Fruit fly (Drosophila melanogaster) whole organism, adult: ENCODE measurements around the gene Jwa.
A peak's percentile ranks its signal among the peaks of the same experiment; 100 is the strongest.

Experiments used
- CG11617 ChIP-seq: fragments of 200-800 bp; sonication (Bioruptor generic); optimal IDR thresholded peaks from 2 replicates; lab custom pipeline; 2017; ENCODE audit warnings: mild to moderate bottlenecking, missing biosample characterization, missing genetic modification reagents, missing genetic modification characterization
- CG12768 ChIP-seq: fragments of 200-800 bp; sonication (Bioruptor generic); optimal IDR thresholded peaks from 2 replicates; lab custom pipeline; 2017; ENCODE audit warnings: missing biosample characterization, missing genetic modification characterization, mild to moderate bottlenecking, moderate library complexity, missing genetic modification reagents
- CG14711 ChIP-seq: fragments of 200-800 bp; sonication (Bioruptor generic); optimal IDR thresholded peaks from 2 replicates; lab custom pipeline; 2018; ENCODE audit warnings: missing biosample characterization, mild to moderate bottlenecking, missing genetic modification characterization, moderate library complexity
- CG1620 ChIP-seq: fragments of 200-800 bp; sonication (Bioruptor generic); optimal IDR thresholded peaks from 2 replicates; lab custom pipeline; 2016; ENCODE audit warnings: missing biosample characterization, missing genetic modification characterization
- CG33017 ChIP-seq: fragments of 200-800 bp; sonication (Bioruptor generic); optimal IDR thresholded peaks from 2 replicates; lab custom pipeline; 2018; ENCODE audit warnings: missing biosample characterization, mild to moderate bottlenecking, missing genetic modification characterization, moderate library complexity
- CG5204 ChIP-seq: fragments of 200-800 bp; sonication (Bioruptor generic); optimal IDR thresholded peaks from 2 replicates; lab custom pipeline; 2016; ENCODE audit warnings: missing biosample characterization, missing genetic modification characterization
- CG7045 ChIP-seq: fragments of 200-800 bp; sonication (Bioruptor generic); optimal IDR thresholded peaks from 2 replicates; lab custom pipeline; 2017; ENCODE audit warnings: missing biosample characterization, mild to moderate bottlenecking, missing genetic modification characterization
- CG7101 ChIP-seq: fragments of 200-800 bp; sonication (Bioruptor generic); optimal IDR thresholded peaks from 2 replicates; lab custom pipeline; 2018; ENCODE audit warnings: missing biosample characterization, mild to moderate bottlenecking, missing genetic modification characterization, moderate library complexity
- Clk ChIP-seq: fragments of 200-800 bp; sonication (Bioruptor generic); optimal IDR thresholded peaks from 2 replicates; lab custom pipeline; 2017; ENCODE audit warnings: missing biosample characterization, missing genetic modification characterization
- Crg-1 ChIP-seq: fragments of 200-800 bp; sonication (Bioruptor generic); optimal IDR thresholded peaks from 2 replicates; lab custom pipeline; 2016; ENCODE audit warnings: missing biosample characterization, missing genetic modification characterization
- Hr96 ChIP-seq: fragments of 200-800 bp; sonication (Bioruptor generic); optimal IDR thresholded peaks from 2 replicates; lab custom pipeline; 2016; ENCODE audit warnings: missing biosample characterization, missing genetic modification characterization
- Mnt ChIP-seq: fragments of 200-800 bp; sonication (Bioruptor generic); optimal IDR thresholded peaks from 2 replicates; lab custom pipeline; 2016; ENCODE audit warnings: missing biosample characterization, mild to moderate bottlenecking, missing genetic modification characterization
- bab1 ChIP-seq: fragments of 200-800 bp; sonication (Bioruptor generic); optimal IDR thresholded peaks from 3 replicates; lab custom pipeline; 2019; ENCODE audit warnings: missing biosample characterization, mild to moderate bottlenecking, missing genetic modification characterization, moderate library complexity
- cic ChIP-seq: fragments of 200-800 bp; sonication (Bioruptor generic); optimal IDR thresholded peaks from 2 replicates; lab custom pipeline; 2017; ENCODE audit warnings: missing biosample characterization, mild to moderate bottlenecking, missing genetic modification characterization, moderate library complexity
- cnc ChIP-seq, 2 experiments: fragments of >200 bp; optimal IDR thresholded peaks; 2 replicates each; lab custom pipeline; 2017
- kay ChIP-seq: fragments of 200-800 bp; sonication (Bioruptor generic); peaks from one replicate; lab custom pipeline; 2016; ENCODE audit warnings: missing biosample characterization, missing genetic modification characterization, borderline replicate concordance
- ovo ChIP-seq: fragments of 200-800 bp; sonication (Bioruptor generic); optimal IDR thresholded peaks from 2 replicates; lab custom pipeline; 2016; ENCODE audit warnings: missing biosample characterization, missing genetic modification characterization
- pad ChIP-seq: fragments of 200-800 bp; sonication (Bioruptor generic); optimal IDR thresholded peaks from 3 replicates; lab custom pipeline; 2017; ENCODE audit warnings: missing biosample characterization, missing genetic modification characterization, mild to moderate bottlenecking, moderate library complexity, missing genetic modification reagents
- tj ChIP-seq: fragments of 200-800 bp; sonication (Bioruptor generic); optimal IDR thresholded peaks from 3 replicates; lab custom pipeline; 2017; ENCODE audit warnings: missing biosample characterization, mild to moderate bottlenecking, missing genetic modification characterization, moderate library complexity
- toe ChIP-seq: fragments of 200-800 bp; sonication (Bioruptor generic); optimal IDR thresholded peaks from 2 replicates; lab custom pipeline; 2016; ENCODE audit warnings: missing biosample characterization, missing genetic modification characterization

The Jwa gene

DNA sequence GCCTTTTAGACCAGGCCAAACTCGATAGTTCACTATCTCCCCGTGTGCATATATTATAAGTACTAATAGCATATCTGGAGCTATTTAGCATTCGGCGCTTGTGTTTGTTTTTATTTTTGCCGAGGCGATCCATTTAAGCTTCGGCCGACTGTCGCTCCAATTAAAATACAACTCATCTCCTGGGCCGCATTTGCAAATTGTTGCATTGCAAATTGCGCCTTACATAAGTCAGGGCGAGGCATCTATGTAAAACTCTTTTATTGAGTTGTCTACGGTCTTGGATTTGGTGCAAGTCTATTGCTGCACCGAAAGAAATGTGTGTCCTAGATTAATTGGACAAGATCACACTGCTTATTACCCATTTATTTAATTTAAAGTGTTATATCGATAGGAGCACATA lies 22.5 kb upstream of the Jwa start:
- no peak for TF ChIP-seq CG33017 (tag; lab: Kevin White, UChicago)
- no peak for TF ChIP-seq bab1
- no peak for TF ChIP-seq CG1620 (GFP tag; lab: Kevin White, UChicago)
- TF ChIP-seq ovo = no peak
- no peak for TF ChIP-seq cnc (optimal IDR thresholded peaks at IDR 0.05; lab: Kevin White, UChicago)
- no peak for TF ChIP-seq kay (GFP tag; lab: Kevin White, UChicago)
- no peak for TF ChIP-seq toe (GFP tag; lab: Kevin White, UChicago)

DNA sequence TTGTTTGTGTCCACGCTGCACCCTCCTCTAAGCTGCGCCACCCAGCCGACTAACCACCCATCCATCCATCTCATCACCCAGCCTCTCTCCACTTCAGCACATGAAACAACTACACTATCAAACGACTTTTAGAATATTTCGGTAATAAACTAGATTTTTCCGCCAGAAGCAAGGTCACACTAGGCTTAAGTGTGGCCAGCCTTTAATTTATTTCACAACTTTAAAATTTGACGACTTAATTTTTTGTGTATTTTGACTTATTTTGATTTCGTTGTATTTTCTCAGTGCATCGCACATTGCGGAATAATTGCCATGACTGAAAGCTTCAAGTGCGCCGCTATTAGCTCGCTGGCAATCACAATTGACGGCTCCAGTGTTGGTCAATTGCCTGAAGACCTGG lies 19.3 kb upstream of the Jwa start:
- TF ChIP-seq CG14711 (tag; lab: Kevin White, UChicago) (no peak), CG33017 (tag; lab: Kevin White, UChicago) (no peak), toe (GFP tag; lab: Kevin White, UChicago) (no peak), cic (GFP tag; lab: Kevin White, UChicago) (no peak), Hr96 (no peak), CG12768 (GFP tag; lab: Kevin White, UChicago) (no peak), CG5204 (no peak), Clk (GFP tag; lab: Kevin White, UChicago) (no peak), ovo (no peak), CG1620 (GFP tag; lab: Kevin White, UChicago) (no peak), bab1 (no peak), pad (no peak), cnc (optimal IDR thresholded peaks at IDR 0.05; lab: Kevin White, UChicago) (no peak), CG7101 (no peak)

DNA sequence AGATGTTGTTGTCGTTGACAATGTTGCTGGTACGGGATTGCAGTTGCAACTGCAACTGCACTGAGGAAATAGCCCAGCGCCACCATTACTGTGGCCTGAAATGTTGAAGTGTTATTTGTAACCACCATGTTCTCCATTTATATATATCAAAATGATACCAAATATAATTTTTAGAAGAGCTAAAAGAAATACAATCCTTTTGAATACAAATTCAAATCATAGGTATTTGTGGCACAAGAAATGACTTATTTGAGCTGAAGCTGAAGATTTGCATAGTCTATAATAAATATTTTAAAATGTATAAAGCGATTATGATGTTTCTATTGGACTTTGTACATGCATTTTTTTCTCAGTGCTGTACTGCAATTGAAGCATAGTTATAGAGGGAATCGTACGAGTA lies 14.1 kb upstream of the Jwa start:
- TF ChIP-seq tj = no peak
- no peak for TF ChIP-seq CG33017 (tag; lab: Kevin White, UChicago)
- TF ChIP-seq CG14711 (tag; lab: Kevin White, UChicago) = no peak
- no peak for TF ChIP-seq Hr96
- TF ChIP-seq CG11617 (GFP tag; lab: Kevin White, UChicago) = no peak
- TF ChIP-seq cnc (optimal IDR thresholded peaks at IDR 0.05; lab: Kevin White, UChicago) = no peak
- TF ChIP-seq CG1620 (GFP tag; lab: Kevin White, UChicago) = no peak
- TF ChIP-seq CG5204 = no peak
- no peak for TF ChIP-seq pad
- TF ChIP-seq CG7045 (GFP tag; lab: Kevin White, UChicago) = no peak
- no peak for TF ChIP-seq Crg-1 (GFP tag; lab: Kevin White, UChicago)
- TF ChIP-seq CG7101 = no peak
- no peak for TF ChIP-seq CG12768 (GFP tag; lab: Kevin White, UChicago)

DNA sequence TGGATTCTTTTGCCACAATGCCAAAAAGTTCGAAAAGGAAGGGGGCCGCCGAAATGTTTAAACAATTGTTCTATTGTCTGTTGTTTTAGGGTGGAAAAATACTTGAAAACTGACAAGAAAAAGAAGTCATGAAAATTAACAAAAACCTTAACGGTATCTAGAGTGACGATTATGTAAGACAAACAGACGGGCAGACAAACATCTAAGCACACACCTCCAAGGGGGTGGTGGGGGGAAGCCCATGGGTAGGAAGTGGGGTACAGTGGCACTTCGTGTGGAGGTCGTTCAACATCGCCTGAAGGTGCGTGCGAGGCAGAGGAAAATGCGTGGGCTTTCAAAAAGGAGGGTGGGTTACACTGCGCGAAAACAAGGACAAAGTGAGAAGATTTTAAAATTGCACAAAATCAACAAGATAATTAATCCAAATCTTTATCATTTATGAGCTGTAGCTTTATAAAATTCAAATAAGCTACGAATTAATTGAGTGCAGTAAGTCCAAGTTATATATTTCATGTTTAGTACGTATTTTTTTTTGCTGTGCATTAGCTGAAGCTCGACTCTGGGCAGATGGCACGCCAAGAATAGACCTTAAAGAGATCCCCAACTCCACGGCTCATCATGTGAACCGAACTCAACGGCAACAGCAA lies 12.0 kb upstream of the Jwa start:
- TF ChIP-seq toe (GFP tag; lab: Kevin White, UChicago) = no peak
- no peak for TF ChIP-seq CG1620 (GFP tag; lab: Kevin White, UChicago)
- no peak for TF ChIP-seq CG5204
- no peak for TF ChIP-seq Hr96
- TF ChIP-seq cic (GFP tag; lab: Kevin White, UChicago) = no peak
- TF ChIP-seq CG33017 (tag; lab: Kevin White, UChicago) = no peak
- no peak for TF ChIP-seq CG7101
- no peak for TF ChIP-seq cnc (optimal IDR thresholded peaks at IDR 0.05; lab: Kevin White, UChicago)
- TF ChIP-seq tj = no peak
- TF ChIP-seq CG7045 (GFP tag; lab: Kevin White, UChicago) = no peak
- no peak for TF ChIP-seq CG11617 (GFP tag; lab: Kevin White, UChicago)

DNA sequence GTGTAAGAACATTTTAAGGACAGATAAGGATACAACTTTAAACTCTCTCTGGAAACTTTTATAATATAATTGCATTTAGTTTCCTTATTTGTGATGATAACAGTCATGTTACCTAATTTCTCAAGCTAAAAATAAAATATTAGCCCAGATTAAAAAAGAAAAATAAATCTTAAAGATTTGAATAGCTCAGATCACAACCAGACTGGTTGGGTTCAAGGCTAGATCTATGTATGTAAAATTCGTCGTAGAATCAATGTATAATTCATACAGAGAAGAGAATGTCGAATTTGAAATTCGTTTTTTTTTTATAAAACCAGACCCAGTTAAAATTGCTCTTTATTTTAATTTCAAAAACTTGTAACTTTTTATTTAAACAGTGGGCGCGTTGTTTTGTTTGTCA lies 8.6 kb upstream of the Jwa start:
- TF ChIP-seq CG33017 (tag; lab: Kevin White, UChicago) (no peak), CG14711 (tag; lab: Kevin White, UChicago) (no peak), CG11617 (GFP tag; lab: Kevin White, UChicago) (no peak), CG12768 (GFP tag; lab: Kevin White, UChicago) (no peak), Crg-1 (GFP tag; lab: Kevin White, UChicago) (no peak), bab1 (no peak), CG7045 (GFP tag; lab: Kevin White, UChicago) (no peak), Hr96 (no peak), toe (GFP tag; lab: Kevin White, UChicago) (no peak), tj (no peak), CG5204 (no peak), Mnt (no peak)

DNA sequence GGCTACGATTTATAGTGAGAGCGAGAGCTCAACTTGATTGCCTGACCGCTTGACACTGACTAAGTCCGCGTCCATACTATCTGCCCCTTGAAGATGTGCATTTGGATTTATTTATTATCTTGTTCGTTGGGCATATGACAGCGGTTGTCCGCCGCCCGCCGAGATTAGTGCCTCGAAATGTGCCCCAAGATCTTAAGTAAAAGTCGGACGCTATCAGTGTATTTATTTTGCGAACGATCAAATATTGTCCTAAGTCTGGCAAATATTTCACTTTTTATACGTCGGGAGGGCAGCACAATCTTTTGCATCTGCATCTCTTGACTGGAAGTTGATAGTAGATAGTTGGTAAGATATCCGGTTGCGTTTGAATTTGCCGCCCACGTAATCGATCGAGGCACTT lies 8.2 kb upstream of the Jwa start, which contains the start of gene Irk3:
Gene Irk3 (minus strand): TSS at position 63 of the 400 bp plus-strand sequence.
- TF ChIP-seq CG12768 (GFP tag; lab: Kevin White, UChicago) (peak; percentile 67), CG7101 (peak; percentile 64), toe (GFP tag; lab: Kevin White, UChicago) (no peak), Mnt (peak; percentile 6), cic (GFP tag; lab: Kevin White, UChicago) (peak; percentile 85), cnc (optimal IDR thresholded peaks at IDR 0.05; lab: Kevin White, UChicago) (no peak), bab1 (no peak), CG7045 (GFP tag; lab: Kevin White, UChicago) (peak; percentile 69), CG5204 (no peak), pad (peak; percentile 7), CG14711 (tag; lab: Kevin White, UChicago) (peak; percentile 33), ovo (no peak), CG1620 (GFP tag; lab: Kevin White, UChicago) (no peak), Crg-1 (GFP tag; lab: Kevin White, UChicago) (no peak), CG11617 (GFP tag; lab: Kevin White, UChicago) (peak; percentile 52), Clk (GFP tag; lab: Kevin White, UChicago) (no peak), tj (no peak), CG33017 (tag; lab: Kevin White, UChicago) (peak; percentile 73), Hr96 (no peak), kay (GFP tag; lab: Kevin White, UChicago) (no peak)
